Worm (Caenorhabditis elegans) whole organism, late embryonic: ENCODE measurements around the gene chup-1.
A peak's percentile ranks its signal among the peaks of the same experiment; 100 is the strongest.

Experiments used
- C38D4.7 ChIP-seq: fragments of 200-800 bp; sonication (Bioruptor generic); optimal IDR thresholded peaks from 2 replicates; lab custom pipeline; 2018; ENCODE audit warnings: mild to moderate bottlenecking, missing genetic modification characterization, moderate library complexity, missing compliant biosample characterization
- Y22D7AL.16 ChIP-seq: sonication (generic microtip); optimal IDR thresholded peaks from 2 replicates; lab custom pipeline; 2016; ENCODE audit warnings: missing genetic modification characterization, missing compliant biosample characterization
- ahr-1 ChIP-seq: sonication (generic microtip); optimal IDR thresholded peaks from 2 replicates; lab custom pipeline; 2016; ENCODE audit warnings: missing genetic modification characterization, missing compliant biosample characterization
- ceh-14 ChIP-seq: sonication (generic microtip); optimal IDR thresholded peaks from 2 replicates; lab custom pipeline; 2016; ENCODE audit warnings: missing genotype, missing genetic modification characterization, missing compliant biosample characterization
- ceh-18 ChIP-seq: sonication (generic microtip); optimal IDR thresholded peaks from 2 replicates; lab custom pipeline; 2016; ENCODE audit warnings: missing genetic modification characterization, missing compliant biosample characterization
- ceh-2 ChIP-seq: sonication (generic microtip); optimal IDR thresholded peaks from 2 replicates; lab custom pipeline; 2016; ENCODE audit warnings: missing genotype, missing genetic modification characterization, missing compliant biosample characterization
- ceh-31 ChIP-seq: sonication (generic microtip); optimal IDR thresholded peaks from 2 replicates; lab custom pipeline; 2016; ENCODE audit warnings: missing genetic modification characterization, missing compliant biosample characterization
- ceh-34 ChIP-seq: sonication (generic microtip); optimal IDR thresholded peaks from 2 replicates; lab custom pipeline; 2016; ENCODE audit warnings: mild to moderate bottlenecking, missing genetic modification characterization, missing compliant biosample characterization
- ceh-9 ChIP-seq: sonication (generic microtip); optimal IDR thresholded peaks from 2 replicates; lab custom pipeline; 2016; ENCODE audit warnings: mild to moderate bottlenecking, missing genetic modification characterization, inconsistent platforms, missing compliant biosample characterization
- che-1 ChIP-seq: sonication (generic microtip); optimal IDR thresholded peaks from 2 replicates; lab custom pipeline; 2016; ENCODE audit warnings: mild to moderate bottlenecking, missing genetic modification characterization, missing compliant biosample characterization
- dmd-4 ChIP-seq: sonication (generic microtip); optimal IDR thresholded peaks from 2 replicates; lab custom pipeline; 2016; ENCODE audit warnings: borderline replicate concordance, missing genetic modification characterization, missing compliant biosample characterization
- dve-1 ChIP-seq: sonication (generic microtip); optimal IDR thresholded peaks from 2 replicates; lab custom pipeline; 2017; ENCODE audit warnings: antibody characterized with exemption, mild to moderate bottlenecking, missing genetic modification characterization, missing compliant biosample characterization
- elt-4 ChIP-seq: sonication (generic microtip); optimal IDR thresholded peaks from 2 replicates; lab custom pipeline; 2016; ENCODE audit warnings: missing genetic modification characterization, missing compliant biosample characterization
- eyg-1 ChIP-seq: sonication (generic microtip); optimal IDR thresholded peaks from 2 replicates; lab custom pipeline; 2016; ENCODE audit warnings: missing genotype, missing genetic modification characterization, missing compliant biosample characterization
- fkh-10 ChIP-seq: fragments of 150-350 bp; optimal IDR thresholded peaks from 2 replicates; lab custom pipeline; 2014; ENCODE audit warnings: missing biosample characterization, missing genetic modification reagents, missing genetic modification characterization
- fkh-6 ChIP-seq: sonication (generic microtip); optimal IDR thresholded peaks from 2 replicates; lab custom pipeline; 2016; ENCODE audit warnings: missing genetic modification characterization, missing compliant biosample characterization
- hlh-13 ChIP-seq: fragments of 200-800 bp; sonication (Bioruptor generic); optimal IDR thresholded peaks from 2 replicates; lab custom pipeline; 2018; ENCODE audit warnings: mild to moderate bottlenecking, missing genetic modification characterization, missing compliant biosample characterization
- hlh-30 ChIP-seq: sonication (generic microtip); optimal IDR thresholded peaks from 2 replicates; lab custom pipeline; 2017; ENCODE audit warnings: antibody characterized with exemption, missing genetic modification characterization, missing compliant biosample characterization; ENCODE audit not compliant: insufficient read depth
- hlh-6 ChIP-seq: sonication (generic microtip); optimal IDR thresholded peaks from 2 replicates; lab custom pipeline; 2016; ENCODE audit warnings: missing genotype, missing genetic modification characterization, missing compliant biosample characterization
- hlh-8 ChIP-seq: sonication (generic microtip); optimal IDR thresholded peaks from 2 replicates; lab custom pipeline; 2016; ENCODE audit warnings: missing genotype, missing genetic modification characterization, missing compliant biosample characterization
- lim-6 ChIP-seq: sonication (generic microtip); optimal IDR thresholded peaks from 2 replicates; lab custom pipeline; 2016; ENCODE audit warnings: missing genetic modification characterization, missing compliant biosample characterization
- lin-11 ChIP-seq: fragments of 200-800 bp; sonication (Bioruptor generic); optimal IDR thresholded peaks from 2 replicates; lab custom pipeline; 2018; ENCODE audit warnings: mild to moderate bottlenecking, missing genetic modification characterization, missing compliant biosample characterization
- mec-3 ChIP-seq: sonication (generic microtip); optimal IDR thresholded peaks from 2 replicates; lab custom pipeline; 2016; ENCODE audit warnings: borderline replicate concordance, missing genetic modification characterization, missing compliant biosample characterization
- nfya-1 ChIP-seq: sonication (generic microtip); optimal IDR thresholded peaks from 2 replicates; lab custom pipeline; 2017; ENCODE audit warnings: missing genetic modification characterization, mild to moderate bottlenecking, missing compliant biosample characterization, antibody characterized with exemption, moderate library complexity
- nhr-232 ChIP-seq: sonication (generic microtip); optimal IDR thresholded peaks from 2 replicates; lab custom pipeline; 2016; ENCODE audit warnings: missing genetic modification characterization, missing compliant biosample characterization
- odd-2 ChIP-seq: sonication (generic microtip); optimal IDR thresholded peaks from 2 replicates; lab custom pipeline; 2017; ENCODE audit warnings: antibody characterized with exemption, mild to moderate bottlenecking, missing genetic modification characterization, missing compliant biosample characterization
- pag-3 ChIP-seq: sonication (generic microtip); optimal IDR thresholded peaks from 2 replicates; lab custom pipeline; 2016; ENCODE audit warnings: missing compliant biosample characterization, missing genetic modification characterization, borderline replicate concordance
- pax-1 ChIP-seq: fragments of 150-350 bp; optimal IDR thresholded peaks from 2 replicates; lab custom pipeline; 2014; ENCODE audit warnings: missing biosample characterization, missing genetic modification characterization
- pha-2 ChIP-seq: sonication (generic microtip); optimal IDR thresholded peaks from 2 replicates; lab custom pipeline; 2017; ENCODE audit warnings: mild to moderate bottlenecking, missing genetic modification characterization, missing compliant biosample characterization
- pqm-1 ChIP-seq: sonication (generic microtip); optimal IDR thresholded peaks from 2 replicates; lab custom pipeline; 2016; ENCODE audit warnings: missing genetic modification characterization, missing compliant biosample characterization
- ref-2 ChIP-seq: sonication (generic microtip); optimal IDR thresholded peaks from 2 replicates; lab custom pipeline; 2016; ENCODE audit warnings: missing genetic modification characterization, missing compliant biosample characterization
- rnt-1 ChIP-seq: sonication (generic microtip); optimal IDR thresholded peaks from 2 replicates; lab custom pipeline; 2016; ENCODE audit warnings: missing genetic modification characterization, missing compliant biosample characterization
- sdc-2 ChIP-seq: sonication (generic microtip); optimal IDR thresholded peaks from 2 replicates; lab custom pipeline; 2016; ENCODE audit warnings: missing genotype, missing genetic modification characterization, missing compliant biosample characterization
- sox-2 ChIP-seq: fragments of 200-800 bp; sonication (Bioruptor generic); IDR thresholded peaks from 2 replicates; pipeline ENCODE4 v1.3.6; 2022; ENCODE audit warnings: missing genetic modification reagents, missing genetic modification characterization, missing compliant biosample characterization
- sox-4 ChIP-seq: sonication (generic microtip); optimal IDR thresholded peaks from 2 replicates; lab custom pipeline; 2017; ENCODE audit warnings: mild to moderate bottlenecking, missing genetic modification characterization, inconsistent platforms, missing compliant biosample characterization
- syd-9 ChIP-seq: sonication (generic microtip); optimal IDR thresholded peaks from 2 replicates; lab custom pipeline; 2016; ENCODE audit warnings: mild to moderate bottlenecking, missing genetic modification characterization, moderate library complexity, missing compliant biosample characterization
- unc-3 ChIP-seq, 2 experiments: fragments of 200-800 bp in 1 of 2; sonication (Bioruptor generic) in 1 of 2; sonication (generic microtip) in 1 of 2; conservative IDR thresholded peaks in 1 of 2; optimal IDR thresholded peaks in 1 of 2; 2 replicates each; pipeline versions ENCODE4 v1.3.6 to Lab custom; 2016 to 2022; ENCODE audit warnings: missing compliant biosample characterization in 2 of 2, missing genetic modification characterization in 2 of 2, missing genetic modification reagents in 1 of 2
- unc-42 ChIP-seq: sonication (generic microtip); optimal IDR thresholded peaks from 2 replicates; lab custom pipeline; 2016; ENCODE audit warnings: missing genotype, missing genetic modification characterization, missing compliant biosample characterization
- unc-55 ChIP-seq: sonication (generic microtip); optimal IDR thresholded peaks from 2 replicates; lab custom pipeline; 2017; ENCODE audit warnings: missing biosample characterization, missing genetic modification reagents, missing genetic modification characterization
- unc-86 ChIP-seq: sonication (generic microtip); optimal IDR thresholded peaks from 2 replicates; lab custom pipeline; 2016; ENCODE audit warnings: missing genetic modification characterization, missing compliant biosample characterization

The chup-1 gene

DNA sequence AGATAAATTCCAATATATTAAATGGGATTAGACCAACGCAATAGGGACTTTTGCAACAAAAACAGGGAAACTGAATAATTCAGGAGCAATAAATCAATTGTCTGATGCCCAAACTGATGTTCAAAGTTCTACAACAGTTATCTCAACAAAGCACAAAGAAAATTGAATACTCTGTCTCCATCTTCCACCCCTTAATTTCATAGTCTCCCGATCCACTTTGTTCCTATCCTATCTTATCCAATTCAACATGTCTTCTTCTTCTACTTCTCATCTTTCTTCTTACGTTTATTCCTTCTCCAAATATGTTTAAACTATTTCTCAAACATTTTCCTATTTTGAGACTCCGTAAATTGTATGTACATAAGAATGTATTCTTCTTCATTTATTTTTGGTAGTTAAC is 21.6 kb upstream of the chup-1 start:
- TF ChIP-seq che-1 (tag; lab: Kevin White, UChicago), result no peak
- no peak for TF ChIP-seq ceh-18 (tag; lab: Kevin White, UChicago)
- TF ChIP-seq odd-2 (tag; lab: Kevin White, UChicago), result no peak
- TF ChIP-seq sox-4 (tag; lab: Kevin White, UChicago), result no peak
- TF ChIP-seq unc-42, result peak; percentile 93
- TF ChIP-seq syd-9, result no peak

DNA sequence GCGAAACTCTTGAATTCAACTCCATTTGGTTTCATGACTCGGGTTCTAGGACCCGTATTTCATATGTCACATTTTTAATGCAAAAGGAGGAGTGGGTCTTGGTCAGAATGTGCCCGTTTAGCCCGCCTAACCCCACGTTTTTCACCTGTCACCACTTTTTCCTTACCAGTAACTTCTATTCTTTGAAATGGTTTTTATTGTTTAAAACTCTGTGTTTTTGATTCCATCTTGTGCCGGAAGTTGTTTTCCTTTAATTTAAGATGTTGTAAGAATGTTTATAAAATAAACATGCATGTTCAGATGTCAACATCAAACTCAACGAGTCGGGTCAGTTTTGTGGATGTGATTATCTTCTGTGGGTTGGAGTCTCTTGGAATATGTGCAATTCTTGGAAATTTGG is 13.4 kb upstream of the chup-1 start, which contains the start of gene ZK721.4:
ZK721.4 (plus strand) TSS at position 301 of the 400 bp plus-strand sequence.
- no peak for TF ChIP-seq ceh-34 (tag; lab: Kevin White, UChicago)
- no peak for TF ChIP-seq Y22D7AL.16 (tag; lab: Kevin White, UChicago)
- no peak for TF ChIP-seq sox-2 (GFP tag; lab: Robert Waterston, UW)
- no peak for TF ChIP-seq hlh-6 (tag; lab: Kevin White, UChicago)
- no peak for TF ChIP-seq hlh-13 (GFP tag; lab: Kevin White, UChicago)
- no peak for TF ChIP-seq hlh-30 (tag; lab: Kevin White, UChicago)
- no peak for TF ChIP-seq ceh-18 (tag; lab: Kevin White, UChicago)
- no peak for TF ChIP-seq ceh-9 (tag; lab: Kevin White, UChicago)
- no peak for TF ChIP-seq lin-11 (tag; lab: Kevin White, UChicago)
- TF ChIP-seq mec-3 (tag; lab: Kevin White, UChicago), result no peak
- TF ChIP-seq rnt-1 (tag; lab: Kevin White, UChicago), result no peak
- TF ChIP-seq lim-6, result no peak
- TF ChIP-seq che-1 (tag; lab: Kevin White, UChicago), result no peak

DNA sequence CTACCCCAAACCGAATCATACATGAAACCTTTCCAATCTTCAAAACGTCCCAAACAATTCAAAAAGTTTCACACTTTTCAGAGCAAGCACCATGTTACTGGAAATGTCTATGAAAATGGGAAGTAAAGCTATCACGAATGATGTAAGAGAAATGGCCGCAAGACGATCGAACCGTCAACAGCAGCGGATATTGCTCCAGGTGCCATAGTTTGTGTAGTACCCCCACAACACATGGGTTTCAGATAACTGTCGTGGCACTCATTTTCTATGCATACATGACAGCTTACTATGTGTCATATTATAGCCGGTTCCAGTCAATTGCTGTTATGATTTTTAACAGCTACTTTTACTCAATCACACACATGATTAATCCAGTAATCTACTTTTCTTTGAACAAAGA is 7.7 kb upstream of the chup-1 start, which contains the start of gene ZK721.3:
ZK721.3 (plus strand) TSS at position 301 of the 400 bp plus-strand sequence.
- no peak for TF ChIP-seq ceh-31 (tag; lab: Kevin White, UChicago)
- TF ChIP-seq hlh-8 (tag; lab: Kevin White, UChicago), result no peak
- no peak for TF ChIP-seq unc-55 (GFP tag; lab: Kevin White, UChicago)
- TF ChIP-seq dve-1, result no peak
- no peak for TF ChIP-seq lim-6
- TF ChIP-seq elt-4 (tag; lab: Kevin White, UChicago), result no peak
- TF ChIP-seq pag-3 (tag; lab: Kevin White, UChicago), result no peak
- no peak for TF ChIP-seq ceh-14 (tag; lab: Kevin White, UChicago)

DNA sequence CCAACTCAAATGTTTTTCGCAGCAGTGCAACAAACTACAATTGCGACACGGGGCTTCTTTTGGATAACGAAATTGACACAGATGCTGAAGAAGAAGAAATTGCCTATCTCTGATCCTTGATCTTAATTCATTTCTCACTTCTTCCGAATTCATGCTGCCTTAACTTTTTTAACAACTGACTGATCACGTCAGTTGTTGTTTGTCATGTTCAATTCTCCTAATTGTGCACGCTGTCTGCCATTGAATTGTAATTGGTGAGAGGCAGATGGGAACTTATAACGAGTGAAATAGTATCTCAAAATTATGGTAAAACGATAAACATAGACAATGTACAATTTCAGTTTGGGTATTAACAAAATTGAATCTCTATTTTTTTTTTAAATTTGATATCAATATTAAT is 5.3 kb upstream of the chup-1 start:
- TF ChIP-seq unc-55 (GFP tag; lab: Kevin White, UChicago), result peak; percentile 51
- TF ChIP-seq C38D4.7 (GFP tag; lab: Kevin White, UChicago), result no peak

DNA sequence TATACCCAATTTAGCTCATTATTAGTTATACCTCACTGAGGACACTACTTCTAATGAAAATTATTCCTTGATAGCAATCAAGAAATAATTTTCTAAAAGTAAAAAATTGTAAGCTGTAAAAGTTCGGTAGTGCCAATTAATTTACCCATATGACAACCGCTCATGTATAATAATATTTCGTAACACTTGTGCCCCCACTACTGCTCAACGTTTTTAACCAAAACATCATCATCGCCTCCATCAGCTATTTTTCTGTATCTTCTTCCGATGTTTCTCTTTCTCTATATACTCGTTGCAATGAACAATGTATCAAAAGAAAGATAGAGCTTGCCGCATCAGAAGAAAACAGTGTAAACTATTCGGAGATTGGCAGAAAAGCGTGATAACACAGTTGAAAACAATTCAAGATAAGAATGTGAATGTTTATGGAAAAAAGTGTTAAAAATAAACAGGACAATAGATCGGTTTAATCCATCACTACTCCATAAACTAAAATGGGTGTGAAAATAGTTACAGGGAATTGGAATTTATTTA is 4.2 kb upstream of the chup-1 start:
- no peak for TF ChIP-seq unc-55 (GFP tag; lab: Kevin White, UChicago)
- no peak for TF ChIP-seq ceh-34 (tag; lab: Kevin White, UChicago)
- no peak for TF ChIP-seq unc-3 (GFP tag; conservative IDR thresholded peaks at IDR 0.05; lab: Robert Waterston, UW)
- no peak for TF ChIP-seq unc-3 (tag; optimal IDR thresholded peaks at IDR 0.05; lab: Kevin White, UChicago)

DNA sequence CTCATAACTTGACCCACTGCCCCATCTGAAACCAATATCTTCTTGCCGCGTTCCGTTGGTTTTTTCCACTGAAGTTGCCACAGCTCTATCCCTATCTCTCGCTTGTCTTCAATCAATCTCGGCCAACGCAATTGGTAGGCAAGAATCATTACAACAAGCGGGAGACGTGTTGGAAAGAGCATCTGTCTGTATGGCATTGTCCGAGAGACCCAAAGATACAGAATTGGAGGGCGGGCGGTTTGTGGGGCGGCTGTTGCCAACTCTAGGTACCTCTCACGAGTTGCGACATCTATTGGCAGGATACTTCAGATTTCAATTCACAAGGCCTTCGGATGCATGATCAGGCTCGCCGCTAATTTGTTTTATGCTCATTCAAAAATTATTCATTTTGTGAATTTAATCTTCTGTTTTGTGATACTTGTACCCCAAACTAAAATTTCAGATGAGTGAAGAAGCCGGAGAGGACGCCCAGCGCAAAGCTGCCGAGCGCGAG is 2.9 kb upstream of the chup-1 start, which contains the start of gene unc-27:
unc-27 (plus strand) TSS at position 443 of the 493 bp plus-strand sequence.
- TF ChIP-seq mec-3 (tag; lab: Kevin White, UChicago), result no peak
- no peak for TF ChIP-seq ahr-1
- no peak for TF ChIP-seq dve-1
- TF ChIP-seq nhr-232, result no peak
- TF ChIP-seq lin-11 (tag; lab: Kevin White, UChicago), result no peak
- TF ChIP-seq pax-1 (tag; lab: Kevin White, UChicago), result no peak
- TF ChIP-seq ceh-14 (tag; lab: Kevin White, UChicago), result no peak
- TF ChIP-seq dmd-4 (tag; lab: Kevin White, UChicago), result no peak
- no peak for TF ChIP-seq sox-2 (GFP tag; lab: Robert Waterston, UW)
- TF ChIP-seq C38D4.7 (GFP tag; lab: Kevin White, UChicago), result no peak
- no peak for TF ChIP-seq ceh-2 (tag; lab: Kevin White, UChicago)
- no peak for TF ChIP-seq fkh-10 (GFP tag; lab: Kevin White, UChicago)
- TF ChIP-seq odd-2 (tag; lab: Kevin White, UChicago), result no peak
- no peak for TF ChIP-seq pqm-1 (tag; lab: Kevin White, UChicago)
- no peak for TF ChIP-seq ref-2
- TF ChIP-seq elt-4 (tag; lab: Kevin White, UChicago), result no peak
- TF ChIP-seq eyg-1 (tag; lab: Kevin White, UChicago), result no peak
- TF ChIP-seq unc-86, result no peak
- TF ChIP-seq fkh-6 (tag; lab: Kevin White, UChicago), result no peak
- no peak for TF ChIP-seq sdc-2 (tag; lab: Kevin White, UChicago)
- no peak for TF ChIP-seq pha-2 (tag; lab: Kevin White, UChicago)
- peak; percentile 40 for TF ChIP-seq nfya-1 (tag; lab: Kevin White, UChicago)
